Worm (Caenorhabditis elegans) whole organism, early embryonic: ENCODE results near the gene srbc-34.

Experiments
- B0310.2 ChIP-seq: sonication (generic microtip); optimal IDR thresholded peaks from 2 replicates; lab custom pipeline; 2016; ENCODE audit warnings: mild to moderate bottlenecking, missing genetic modification characterization, missing compliant biosample characterization
- F13C5.2 ChIP-seq: sonication (generic microtip); optimal IDR thresholded peaks from 2 replicates; lab custom pipeline; 2017; ENCODE audit warnings: mild to moderate bottlenecking, missing genetic modification characterization, inconsistent platforms, missing compliant biosample characterization
- aly-1 ChIP-seq: sonication (generic microtip); optimal IDR thresholded peaks from 2 replicates; lab custom pipeline; 2016; ENCODE audit warnings: missing genetic modification characterization, missing compliant biosample characterization
- ama-1 ChIP-seq: fragments of 150-350 bp; optimal IDR thresholded peaks from 2 replicates; lab custom pipeline; 2014
- ceh-13 ChIP-seq: fragments of 200-800 bp; sonication (Bioruptor generic); optimal IDR thresholded peaks from 2 replicates; lab custom pipeline; 2018; ENCODE audit warnings: mild to moderate bottlenecking, missing genetic modification characterization, missing compliant biosample characterization
- ceh-36 ChIP-seq: sonication (generic microtip); optimal IDR thresholded peaks from 2 replicates; lab custom pipeline; 2016; ENCODE audit warnings: missing genetic modification characterization, inconsistent platforms, missing compliant biosample characterization
- ets-7 ChIP-seq: sonication (generic microtip); optimal IDR thresholded peaks from 2 replicates; lab custom pipeline; 2016; ENCODE audit warnings: missing genotype, missing genetic modification characterization, missing compliant biosample characterization
- flt-1 ChIP-seq: fragments of 200-800 bp; sonication (Bioruptor generic); IDR thresholded peaks from 2 replicates; pipeline ENCODE4 v1.3.6; 2022; ENCODE audit warnings: missing genetic modification characterization, missing compliant biosample characterization
- hmbx-1 ChIP-seq: sonication (generic microtip); optimal IDR thresholded peaks from 2 replicates; lab custom pipeline; 2016; ENCODE audit warnings: mild to moderate bottlenecking, missing genetic modification characterization, missing compliant biosample characterization
- hmg-4 ChIP-seq: fragments of 200-800 bp; sonication (Bioruptor generic); optimal IDR thresholded peaks from 2 replicates; lab custom pipeline; 2018; ENCODE audit warnings: mild to moderate bottlenecking, missing genetic modification characterization, missing compliant biosample characterization
- hnd-1 ChIP-seq: sonication (generic microtip); optimal IDR thresholded peaks from 2 replicates; lab custom pipeline; 2016; ENCODE audit warnings: missing genetic modification characterization, missing compliant biosample characterization
- pes-1 ChIP-seq: fragments of 200-800 bp; sonication (Bioruptor generic); IDR thresholded peaks from 2 replicates; pipeline ENCODE4 v1.3.6; 2022; ENCODE audit warnings: missing genetic modification reagents, missing genetic modification characterization, missing compliant biosample characterization
- scrt-1 ChIP-seq: fragments of 200-800 bp; sonication (Bioruptor generic); IDR thresholded peaks from 2 replicates; pipeline ENCODE4 v1.3.6; 2022; ENCODE audit warnings: missing genetic modification characterization, missing compliant biosample characterization
- sea-1 ChIP-seq: fragments of 200-800 bp; sonication (Bioruptor generic); conservative IDR thresholded peaks from 2 replicates; pipeline ENCODE4 v1.3.6; 2022; ENCODE audit warnings: missing genetic modification characterization, missing compliant biosample characterization
- tbx-11 ChIP-seq: fragments of 200-800 bp; sonication (Bioruptor generic); IDR thresholded peaks from 2 replicates; pipeline ENCODE4 v1.3.6; 2022; ENCODE audit warnings: missing genetic modification characterization, missing compliant biosample characterization
- tbx-37 ChIP-seq: fragments of 200-800 bp; sonication (Bioruptor generic); conservative IDR thresholded peaks from 2 replicates; pipeline ENCODE4 v1.3.6; 2022; ENCODE audit warnings: missing genetic modification reagents, missing genetic modification characterization, missing compliant biosample characterization
- tra-4 ChIP-seq: sonication (generic microtip); optimal IDR thresholded peaks from 2 replicates; lab custom pipeline; 2017; ENCODE audit warnings: missing genetic modification characterization, missing compliant biosample characterization

srbc-34 gene

DNA sequence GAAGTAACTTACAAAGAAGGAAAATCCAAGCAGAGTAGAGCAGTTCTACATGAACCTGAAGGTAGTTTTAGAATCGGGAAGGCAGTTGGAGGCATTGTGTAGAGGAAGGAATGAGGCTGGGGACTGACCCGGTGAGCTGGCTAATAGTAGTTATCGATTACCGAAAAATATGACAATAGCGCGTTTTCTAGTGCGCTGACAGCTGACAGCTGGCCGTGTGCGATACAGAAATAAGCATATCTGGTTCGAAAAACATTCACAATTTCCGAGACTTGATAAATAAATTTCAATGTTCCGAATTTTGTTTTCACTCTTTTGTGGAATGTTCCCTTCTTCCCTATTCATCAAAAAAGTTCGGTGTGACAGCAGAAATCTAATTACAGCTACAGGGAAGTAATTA lies at the start of gene srbc-34, which contains the start of gene fbxb-59:
srbc-34 (plus strand) TSS at position 233 of the 400 bp plus-strand sequence.
fbxb-59 (minus strand) TSS at position 101 of the 400 bp plus-strand sequence.
- no peak for TF ChIP-seq hnd-1 (tag; lab: Kevin White, UChicago)
- TF ChIP-seq tbx-11 (GFP tag; lab: Robert Waterston, UW) = no peak
- TF ChIP-seq ceh-36 (tag; lab: Kevin White, UChicago) = no peak
- no peak for TF ChIP-seq ama-1
- TF ChIP-seq ets-7 (tag; lab: Kevin White, UChicago) = no peak
- no peak for TF ChIP-seq B0310.2 (tag; lab: Kevin White, UChicago)

ce11 chrV:20158223-20158622 lies 47.9 kb upstream of the srbc-34 start, which contains the start of gene F19B2.6:
F19B2.6 (plus strand) TSS chrV:20158523.
- no peak for TF ChIP-seq tra-4 (tag; lab: Kevin White, UChicago)

- TF ChIP-seq aly-1 (tag; lab: Kevin White, UChicago) (no peak), hmg-4 (no peak), tbx-37 (GFP tag; lab: Robert Waterston, UW) (no peak), pes-1 (GFP tag; lab: Robert Waterston, UW) (no peak)
These were observed 44.3 kb upstream of the srbc-34 start for ce11 chrV:20161781-20162289.

ce11 chrV:20162290-20163104 lies 43.6 kb upstream of the srbc-34 start:
- no peak for TF ChIP-seq scrt-1 (GFP tag; lab: Robert Waterston, UW)
- TF ChIP-seq ceh-13 = no peak
- TF ChIP-seq tra-4 (tag; lab: Kevin White, UChicago) = no peak
- TF ChIP-seq hmg-4 = no peak
- no peak for TF ChIP-seq tbx-37 (GFP tag; lab: Robert Waterston, UW)

- no peak for TF ChIP-seq hmbx-1 (tag; lab: Kevin White, UChicago)
- no peak for TF ChIP-seq aly-1 (tag; lab: Kevin White, UChicago)
- no peak for TF ChIP-seq hmg-4
- TF ChIP-seq hnd-1 (tag; lab: Kevin White, UChicago) = no peak
- TF ChIP-seq tbx-11 (GFP tag; lab: Robert Waterston, UW) = no peak
- no peak for TF ChIP-seq ceh-36 (tag; lab: Kevin White, UChicago)
- no peak for TF ChIP-seq ama-1
- TF ChIP-seq ceh-13 = no peak
- TF ChIP-seq tbx-37 (GFP tag; lab: Robert Waterston, UW) = no peak
- TF ChIP-seq scrt-1 (GFP tag; lab: Robert Waterston, UW) = no peak
- TF ChIP-seq ets-7 (tag; lab: Kevin White, UChicago) = no peak
- TF ChIP-seq tra-4 (tag; lab: Kevin White, UChicago) = no peak
- TF ChIP-seq pes-1 (GFP tag; lab: Robert Waterston, UW) = no peak
- no peak for TF ChIP-seq B0310.2 (tag; lab: Kevin White, UChicago)
- TF ChIP-seq sea-1 = no peak
- TF ChIP-seq F13C5.2 (tag; lab: Kevin White, UChicago) = no peak
- TF ChIP-seq flt-1 = no peak
These were observed 43.0 kb upstream of the srbc-34 start for ce11 chrV:20163105-20163449.

DNA sequence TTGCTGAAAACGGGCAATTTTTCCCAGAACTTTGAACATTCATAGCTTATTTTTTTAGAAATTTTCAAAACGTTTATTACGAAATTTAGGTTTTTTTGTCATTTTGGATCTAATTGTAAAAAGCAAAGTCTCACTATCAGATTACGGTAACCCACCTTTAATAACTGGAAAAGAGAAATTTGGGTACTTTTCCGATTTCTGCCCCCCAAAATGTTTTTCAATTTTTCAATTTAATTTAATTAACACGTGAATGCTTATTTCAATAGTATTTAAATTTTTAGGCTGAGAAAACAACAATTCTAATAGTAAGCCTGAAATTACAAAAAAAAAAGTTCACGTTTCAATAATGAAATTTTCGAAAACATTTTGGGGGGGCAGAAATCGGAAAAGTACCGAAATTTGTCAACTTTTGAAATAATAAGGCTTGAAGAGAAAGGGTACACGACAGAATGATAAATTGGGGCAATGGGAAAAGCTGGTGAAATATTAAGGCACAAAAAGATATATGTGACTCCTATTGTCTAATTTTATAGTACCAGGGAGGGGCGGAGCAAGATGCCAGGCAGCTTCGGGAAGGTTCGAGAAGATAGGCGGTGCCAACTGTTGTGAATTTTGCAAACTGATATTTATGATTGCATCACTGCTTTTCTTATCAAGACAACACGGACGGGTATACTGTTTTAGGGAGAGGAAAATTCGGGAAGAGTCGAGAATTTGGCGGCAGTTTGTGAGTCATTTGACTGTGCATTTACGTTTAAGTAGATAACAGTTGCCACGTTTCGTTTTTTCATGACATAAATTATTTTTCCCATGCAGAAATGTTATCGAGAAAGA lies 41.8 kb upstream of the srbc-34 start, which contains the start of gene F19B2.5:
F19B2.5 (minus strand) TSS at position 107 of the 834 bp plus-strand sequence.
- TF ChIP-seq aly-1 (tag; lab: Kevin White, UChicago) (no peak), ama-1 (no peak), tbx-11 (GFP tag; lab: Robert Waterston, UW) (no peak), tbx-37 (GFP tag; lab: Robert Waterston, UW) (no peak), scrt-1 (GFP tag; lab: Robert Waterston, UW) (no peak), F13C5.2 (tag; lab: Kevin White, UChicago) (no peak), sea-1 (no peak), B0310.2 (tag; lab: Kevin White, UChicago) (no peak), ceh-13 (no peak), hmbx-1 (tag; lab: Kevin White, UChicago) (no peak), pes-1 (GFP tag; lab: Robert Waterston, UW) (no peak), flt-1 (no peak), ceh-36 (tag; lab: Kevin White, UChicago) (no peak), ets-7 (tag; lab: Kevin White, UChicago) (no peak)

DNA sequence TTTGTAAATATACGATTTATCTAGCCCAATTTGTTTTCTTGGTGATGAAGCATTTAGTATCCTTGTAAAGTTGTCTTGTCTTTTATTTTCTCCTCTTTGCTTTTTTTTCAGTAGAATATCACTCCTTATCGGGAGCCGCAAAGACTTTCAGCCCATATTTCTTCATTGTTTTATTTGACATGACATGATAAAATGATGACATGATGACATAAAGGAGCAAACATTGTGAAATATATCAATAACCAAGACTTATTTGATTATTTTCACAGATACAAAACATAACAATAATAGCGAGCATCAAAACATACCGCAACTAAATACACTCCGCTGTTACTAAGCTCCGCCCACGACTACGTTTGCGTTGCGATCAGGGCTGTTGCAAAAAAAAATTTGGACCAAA lies 40.3 kb upstream of the srbc-34 start:
- no peak for TF ChIP-seq tbx-37 (GFP tag; lab: Robert Waterston, UW)
- no peak for TF ChIP-seq hmg-4
- TF ChIP-seq sea-1 = no peak
- no peak for TF ChIP-seq tbx-11 (GFP tag; lab: Robert Waterston, UW)
- no peak for TF ChIP-seq scrt-1 (GFP tag; lab: Robert Waterston, UW)
- TF ChIP-seq hmbx-1 (tag; lab: Kevin White, UChicago) = no peak
- TF ChIP-seq tra-4 (tag; lab: Kevin White, UChicago) = no peak
- no peak for TF ChIP-seq ama-1
